Fruit fly (Drosophila melanogaster): ENCODE measurements around the gene CG10352.
A peak's percentile ranks its signal among the peaks of the same experiment; 100 is the strongest.

The CG10352 gene

dm6 chrX:11915154-11915593 lies 38.2 kb upstream of the CG10352 start (continued):
- TF ChIP-seq dmrt11E (tag; optimal IDR thresholded peaks at IDR 0.05) (peak; percentile 96), CG13296 (GFP tag; optimal IDR thresholded peaks at IDR 0.05) (peak; percentile 93), sens (GFP tag) (peak; percentile 85), Spps (tag; optimal IDR thresholded peaks at IDR 0.05) (peak; percentile 80), CG12219 (GFP tag; optimal IDR thresholded peaks at IDR 0.05) (peak; percentile 85), CG9437 (GFP tag; optimal IDR thresholded peaks at IDR 0.05) (peak; percentile 85), CG1233 (GFP tag; optimal IDR thresholded peaks at IDR 0.05) (peak; percentile 89), bigmax (GFP tag; optimal IDR thresholded peaks at IDR 0.05) (no peak), NC2β (GFP tag; optimal IDR thresholded peaks at IDR 0.05) (no peak), gce (GFP tag; IDR thresholded peaks at IDR 0.05) (peak; percentile 71; the same call in 2 of the 3 replicates), wor (GFP tag; IDR thresholded peaks at IDR 0.05) (peak; percentile 81), CG9817 (tag; optimal IDR thresholded peaks at IDR 0.05) (peak; percentile 86), Dip2 (GFP tag; IDR thresholded peaks at IDR 0.05) (0 out of 2 replicates have a peak, but pooled peaks have one; percentile 34), pan (optimal IDR thresholded peaks at IDR 0.05) (no peak), pan (GFP tag; optimal IDR thresholded peaks at IDR 0.05 in 1 of 2, IDR thresholded peaks at IDR 0.05 in 1 of 2) (peak in 1 of 2 experiments; percentile 91), CG9797 (GFP tag; optimal IDR thresholded peaks at IDR 0.05) (peak; percentile 20), CG10654 (GFP tag; optimal IDR thresholded peaks at IDR 0.05) (peak; percentile 71), MTF-1 (GFP tag; optimal IDR thresholded peaks at IDR 0.05; ENCODE audit: borderline replicate concordance) (peak; percentile 68), Abd-B (GFP tag; optimal IDR thresholded peaks at IDR 0.05) (peak; percentile 92), Lpt (GFP tag; optimal IDR thresholded peaks at IDR 0.05) (no peak), Eip74EF (GFP tag; optimal IDR thresholded peaks at IDR 0.05) (peak in 1 of 2 experiments; percentile 89), gt (GFP tag; IDR thresholded peaks at IDR 0.05) (peak; percentile 74), prd (optimal IDR thresholded peaks at IDR 0.05) (no peak), prd (GFP tag; IDR thresholded peaks at IDR 0.05) (peak; percentile 91), CG30431 (GFP tag; optimal IDR thresholded peaks at IDR 0.05) (peak; percentile 79), sqz (GFP tag; optimal IDR thresholded peaks at IDR 0.05) (peak; percentile 84), CG14860 (GFP tag; IDR thresholded peaks at IDR 0.05; ENCODE audit: partially characterized antibody) (no peak), lov (optimal IDR thresholded peaks at IDR 0.05) (no peak), lov (GFP tag; IDR thresholded peaks at IDR 0.05) (peak; percentile 59; the same call in 1 of the 3 replicates), usp (GFP tag; optimal IDR thresholded peaks at IDR 0.05) (no peak), seq (GFP tag; IDR thresholded peaks at IDR 0.05) (peak; percentile 84), sd (tag; optimal IDR thresholded peaks at IDR 0.05) (peak; percentile 99), CG32532 (GFP tag; IDR thresholded peaks at IDR 0.05) (peak; percentile 89), CG9932 (GFP tag; IDR thresholded peaks at IDR 0.05) (peak; percentile 88), CG34376 (GFP tag; optimal IDR thresholded peaks at IDR 0.05) (peak; percentile 81), Atf3 (GFP tag; optimal IDR thresholded peaks at IDR 0.05) (no peak), sisA (GFP tag; IDR thresholded peaks at IDR 0.05) (peak; percentile 79), D19B (GFP tag; optimal IDR thresholded peaks at IDR 0.05) (peak; percentile 71), Deaf1 (tag; optimal IDR thresholded peaks at IDR 0.05) (peak; percentile 73), C15 (GFP tag; IDR thresholded peaks at IDR 0.05) (peak; percentile 72; the same call in 1 of the 3 replicates), CG17802 (tag; optimal IDR thresholded peaks at IDR 0.05) (peak; percentile 53), Blimp-1 (GFP tag; optimal IDR thresholded peaks at IDR 0.05) (peak; percentile 87), CG6689 (GFP tag; IDR thresholded peaks at IDR 0.05) (peak; percentile 95), gsb (GFP tag; IDR thresholded peaks at IDR 0.05) (peak; percentile 74), Usf (GFP tag; optimal IDR thresholded peaks at IDR 0.05) (peak; percentile 87), Taf1 (GFP tag; IDR thresholded peaks at IDR 0.05) (peak; percentile 59; the same call in 1 of the 2 replicates), CG1647 (GFP tag; optimal IDR thresholded peaks at IDR 0.05) (no peak), E2f2 (GFP tag; IDR thresholded peaks at IDR 0.05) (peak; percentile 67), CG10147 (GFP tag; optimal IDR thresholded peaks at IDR 0.05) (peak; percentile 88), cato (GFP tag; optimal IDR thresholded peaks at IDR 0.05; ENCODE audit: borderline replicate concordance) (peak; percentile 29), Sry-δ (GFP tag; optimal IDR thresholded peaks at IDR 0.05) (no peak)

All from whole organism, embryonic.